Worm (Caenorhabditis elegans): ENCODE data around the gene daf-10.

- TF ChIP-seq ama-1 (optimal IDR thresholded peaks at IDR 0.05) (no peak), hnd-1 (tag; optimal IDR thresholded peaks at IDR 0.05) (no peak)
Observed at ce11 chrIV:9094356-9094755, 51.7 kb downstream of the daf-10 start, which contains the start of gene mrpl-42.
